Fruit fly (Drosophila melanogaster) whole organism, embryonic: ENCODE data around the gene Myo95E.

Experiments
- Antp ChIP-seq: fragments of 200-800 bp; sonication (Bioruptor generic); optimal IDR thresholded peaks from 3 replicates; lab custom pipeline; 2016; ENCODE audit warnings: missing biosample characterization, missing genetic modification characterization
- Blimp-1 ChIP-seq: fragments of 200-800 bp; sonication (Bioruptor generic); optimal IDR thresholded peaks from 3 replicates; lab custom pipeline; 2018; ENCODE audit warnings: missing biosample characterization, missing genetic modification characterization, mild to moderate bottlenecking, moderate library complexity, missing genetic modification reagents
- Bteb2 ChIP-seq: fragments of 200-800 bp; sonication (Bioruptor generic); optimal IDR thresholded peaks from 2 replicates; lab custom pipeline; 2016; ENCODE audit warnings: missing biosample characterization, missing genetic modification characterization
- CG11723 ChIP-seq: fragments of 200-800 bp; sonication (Bioruptor generic); optimal IDR thresholded peaks from 2 replicates; lab custom pipeline; 2017; ENCODE audit warnings: missing biosample characterization, mild to moderate bottlenecking, missing genetic modification characterization
- CG13123 ChIP-seq: fragments of 200-800 bp; sonication (Bioruptor generic); optimal IDR thresholded peaks from 2 replicates; lab custom pipeline; 2016; ENCODE audit warnings: missing biosample characterization, missing genetic modification characterization
- CG13624 ChIP-seq: fragments of 200-800 bp; sonication (Bioruptor generic); optimal IDR thresholded peaks from 2 replicates; lab custom pipeline; 2016; ENCODE audit warnings: missing biosample characterization, missing genetic modification characterization
- CG14050 ChIP-seq: fragments of 200-800 bp; sonication (Bioruptor generic); IDR thresholded peaks from 3 replicates; pipeline ENCODE4 v1.3.6; 2022; ENCODE audit warnings: missing biosample characterization, missing genetic modification characterization
- CG1792 ChIP-seq: fragments of 200-800 bp; sonication (Bioruptor generic); optimal IDR thresholded peaks from 2 replicates; lab custom pipeline; 2016; ENCODE audit warnings: missing biosample characterization, missing genetic modification characterization
- CG1832 ChIP-seq: fragments of 200-800 bp; sonication (Bioruptor generic); optimal IDR thresholded peaks from 2 replicates; lab custom pipeline; 2017; ENCODE audit warnings: missing biosample characterization, mild to moderate bottlenecking, missing genetic modification characterization, inconsistent platforms
- CG18476 ChIP-seq: fragments of 200-800 bp; sonication (Bioruptor generic); optimal IDR thresholded peaks from 2 replicates; lab custom pipeline; 2016; ENCODE audit warnings: missing biosample characterization, mild to moderate bottlenecking, missing genetic modification characterization
- CG32532 ChIP-seq: fragments of 200-800 bp; sonication (Bioruptor generic); IDR thresholded peaks from 2 replicates; pipeline ENCODE4 v1.3.6; 2022; ENCODE audit warnings: missing biosample characterization, missing genetic modification characterization
- CG34224 ChIP-seq: fragments of 200-800 bp; sonication (Bioruptor generic); IDR thresholded peaks from 3 replicates; pipeline ENCODE4 v1.3.6; 2022; ENCODE audit warnings: missing biosample characterization, missing genetic modification characterization; ENCODE audit not compliant: partially characterized antibody
- CG6175 ChIP-seq: fragments of 200-800 bp; sonication (Bioruptor generic); IDR thresholded peaks from 3 replicates; pipeline ENCODE4 v1.3.6; 2022; ENCODE audit warnings: missing biosample characterization, missing genetic modification characterization
- CG8765 ChIP-seq: fragments of 200-800 bp; sonication (Bioruptor generic); IDR thresholded peaks from 2 replicates; pipeline ENCODE4 v1.3.6; 2022; ENCODE audit warnings: missing biosample characterization, missing genetic modification characterization
- CG9817 ChIP-seq: fragments of 200-800 bp; sonication (Bioruptor generic); optimal IDR thresholded peaks from 2 replicates; lab custom pipeline; 2018; ENCODE audit warnings: missing biosample characterization, mild to moderate bottlenecking, missing genetic modification characterization, moderate library complexity
- CG9876 ChIP-seq: fragments of 200-800 bp; sonication (Bioruptor generic); optimal IDR thresholded peaks from 2 replicates; lab custom pipeline; 2016; ENCODE audit warnings: missing biosample characterization, missing genetic modification characterization
- CoRest ChIP-seq: fragments of 200-800 bp; sonication (Bioruptor generic); optimal IDR thresholded peaks from 3 replicates; lab custom pipeline; 2018; ENCODE audit warnings: missing biosample characterization, mild to moderate bottlenecking, missing genetic modification characterization, moderate library complexity
- E2f2 ChIP-seq: fragments of 200-800 bp; sonication (Bioruptor generic); IDR thresholded peaks from 2 replicates; pipeline ENCODE4 v1.3.6; 2022; ENCODE audit warnings: missing biosample characterization, missing genetic modification characterization
- ERR ChIP-seq: fragments of 200-800 bp; sonication (Bioruptor generic); optimal IDR thresholded peaks from 2 replicates; lab custom pipeline; 2016; ENCODE audit warnings: missing biosample characterization, missing genetic modification characterization
- Ets65A ChIP-seq: fragments of 200-800 bp; sonication (Bioruptor generic); peaks from one replicate; lab custom pipeline; 2016; ENCODE audit warnings: missing biosample characterization, missing genetic modification characterization
- HLH4C ChIP-seq: fragments of 200-800 bp; sonication (Bioruptor generic); IDR thresholded peaks from 3 replicates; pipeline ENCODE4 v1.3.6; 2022; ENCODE audit warnings: missing biosample characterization, missing genetic modification characterization; ENCODE audit not compliant: partially characterized antibody
- HmgZ ChIP-seq: fragments of 200-800 bp; sonication (Bioruptor generic); optimal IDR thresholded peaks from 2 replicates; lab custom pipeline; 2018; ENCODE audit warnings: missing biosample characterization, mild to moderate bottlenecking, missing genetic modification characterization
- Max ChIP-seq: fragments of 200-800 bp; sonication (Bioruptor generic); optimal IDR thresholded peaks from 2 replicates; lab custom pipeline; 2016; ENCODE audit warnings: missing biosample characterization, mild to moderate bottlenecking, missing genetic modification characterization
- Nf-YB ChIP-seq: fragments of 200-800 bp; sonication (Bioruptor generic); optimal IDR thresholded peaks from 3 replicates; lab custom pipeline; 2019; ENCODE audit warnings: missing biosample characterization, mild to moderate bottlenecking, missing genetic modification characterization, moderate library complexity
- Spps ChIP-seq: fragments of 200-800 bp; sonication (Bioruptor generic); optimal IDR thresholded peaks from 2 replicates; lab custom pipeline; 2018; ENCODE audit warnings: missing biosample characterization, mild to moderate bottlenecking, missing genetic modification characterization
- Xbp1 ChIP-seq: fragments of 200-800 bp; sonication (Bioruptor generic); optimal IDR thresholded peaks from 3 replicates; lab custom pipeline; 2016; ENCODE audit warnings: missing biosample characterization, mild to moderate bottlenecking, missing genetic modification characterization
- Xrp1 ChIP-seq: fragments of 200-800 bp; sonication (Bioruptor generic); IDR thresholded peaks from 2 replicates; pipeline ENCODE4 v1.3.6; 2022; ENCODE audit warnings: missing biosample characterization, missing genetic modification characterization
- ab ChIP-seq: fragments of 200-800 bp; sonication (Bioruptor generic); optimal IDR thresholded peaks from 2 replicates; lab custom pipeline; 2016; ENCODE audit warnings: missing biosample characterization, missing genetic modification characterization
- al ChIP-seq: fragments of 200-800 bp; sonication (Bioruptor generic); IDR thresholded peaks from 2 replicates; pipeline ENCODE4 v1.3.6; 2022; ENCODE audit warnings: missing biosample characterization, missing genetic modification characterization
- ap ChIP-seq: fragments of 200-800 bp; sonication (Bioruptor generic); IDR thresholded peaks from 2 replicates; pipeline ENCODE4 v1.3.6; 2022; ENCODE audit warnings: missing biosample characterization, missing genetic modification characterization
- caup ChIP-seq: fragments of 200-800 bp; sonication (Bioruptor generic); optimal IDR thresholded peaks from 3 replicates; lab custom pipeline; 2017; ENCODE audit warnings: missing biosample characterization, mild to moderate bottlenecking, missing genetic modification characterization, moderate library complexity; ENCODE audit not compliant: severe bottlenecking
- croc ChIP-seq: fragments of 200-800 bp; sonication (Bioruptor generic); conservative IDR thresholded peaks from 3 replicates; pipeline ENCODE4 v1.3.6; 2022; ENCODE audit warnings: missing biosample characterization, missing genetic modification characterization
- dmrt11E ChIP-seq: fragments of 200-800 bp; sonication (Bioruptor generic); optimal IDR thresholded peaks from 3 replicates; lab custom pipeline; 2018; ENCODE audit warnings: missing biosample characterization, mild to moderate bottlenecking, missing genetic modification characterization, moderate library complexity
- dpn ChIP-seq, 2 experiments: fragments of 200-800 bp; sonication (Bioruptor generic); optimal IDR thresholded peaks; 3 replicates each; lab custom pipeline; 2016; ENCODE audit warnings: missing biosample characterization in 2 of 2, missing genetic modification characterization in 2 of 2
- dysf ChIP-seq: fragments of 200-800 bp; sonication (Bioruptor generic); IDR thresholded peaks from 3 replicates; pipeline ENCODE4 v1.3.6; 2022; ENCODE audit warnings: missing biosample characterization, missing genetic modification characterization
- gfzf ChIP-seq: fragments of 200-800 bp; sonication (Bioruptor generic); optimal IDR thresholded peaks from 2 replicates; lab custom pipeline; 2016; ENCODE audit warnings: missing biosample characterization, mild to moderate bottlenecking, missing genetic modification characterization, moderate library complexity
- gro ChIP-seq: fragments of 200-800 bp; sonication (Bioruptor generic); optimal IDR thresholded peaks from 2 replicates; lab custom pipeline; 2016; ENCODE audit warnings: missing biosample characterization, missing genetic modification characterization
- kah ChIP-seq: fragments of 200-800 bp; sonication (Bioruptor generic); optimal IDR thresholded peaks from 2 replicates; lab custom pipeline; 2018; ENCODE audit warnings: missing biosample characterization, mild to moderate bottlenecking, missing genetic modification characterization
- lab ChIP-seq: fragments of 200-800 bp; sonication (Bioruptor generic); optimal IDR thresholded peaks from 3 replicates; lab custom pipeline; 2017; ENCODE audit warnings: missing biosample characterization, missing genetic modification characterization, mild to moderate bottlenecking, moderate library complexity, missing genetic modification reagents
- lbe ChIP-seq: fragments of 200-800 bp; sonication (Bioruptor generic); optimal IDR thresholded peaks from 2 replicates; lab custom pipeline; 2016; ENCODE audit warnings: missing biosample characterization, mild to moderate bottlenecking, missing genetic modification characterization
- pan ChIP-seq, 4 experiments: fragments of >200 bp in 3 of 4; fragments of 200-800 bp in 1 of 4; sonication (Bioruptor generic) in 1 of 4; optimal IDR thresholded peaks in 3 of 4; IDR thresholded peaks in 1 of 4; 2 replicates each; pipeline versions ENCODE4 v1.3.6 to Lab custom; 2017 to 2022; ENCODE audit warnings: missing biosample characterization in 2 of 4, missing genetic modification characterization in 2 of 4, mixed read lengths in 1 of 4
- pita ChIP-seq: fragments of 200-800 bp; sonication (Bioruptor generic); optimal IDR thresholded peaks from 2 replicates; lab custom pipeline; 2017; ENCODE audit warnings: missing biosample characterization, mild to moderate bottlenecking, missing genetic modification characterization
- pzg ChIP-seq: fragments of 200-800 bp; sonication (Bioruptor generic); optimal IDR thresholded peaks from 3 replicates; lab custom pipeline; 2018; ENCODE audit warnings: missing biosample characterization, mild to moderate bottlenecking, missing genetic modification characterization, moderate library complexity
- salm ChIP-seq: fragments of 200-800 bp; sonication (Bioruptor generic); optimal IDR thresholded peaks from 2 replicates; lab custom pipeline; 2018; ENCODE audit warnings: missing biosample characterization, mild to moderate bottlenecking, missing genetic modification characterization
- slp2 ChIP-seq: fragments of 200-800 bp; sonication (Bioruptor generic); optimal IDR thresholded peaks from 2 replicates; lab custom pipeline; 2016; ENCODE audit warnings: missing biosample characterization, missing genetic modification characterization
- sob ChIP-seq: fragments of 200-800 bp; sonication (Bioruptor generic); IDR thresholded peaks from 2 replicates; pipeline ENCODE4 v1.3.6; 2022; ENCODE audit warnings: missing biosample characterization, missing genetic modification characterization
- stc ChIP-seq: fragments of 200-800 bp; sonication (Bioruptor generic); IDR thresholded peaks from 2 replicates; pipeline ENCODE4 v1.3.6; 2022; ENCODE audit warnings: missing biosample characterization, missing genetic modification characterization
- trh ChIP-seq: fragments of 200-800 bp; sonication (Bioruptor generic); optimal IDR thresholded peaks from 2 replicates; lab custom pipeline; 2016; ENCODE audit warnings: missing biosample characterization, missing genetic modification characterization
- wor ChIP-seq: fragments of 200-800 bp; sonication (Bioruptor generic); IDR thresholded peaks from 2 replicates; pipeline ENCODE4 v1.3.6; 2022; ENCODE audit warnings: missing biosample characterization, missing genetic modification characterization

Myo95E gene

dm6 chr3R:24141013-24141592 lies 20.2 kb downstream of the Myo95E start, which contains the start of gene Kal1 (continued):
- TF ChIP-seq pita (GFP tag; lab: Kevin White, UChicago) (no peak), CG9876 (GFP tag; lab: Kevin White, UChicago) (no peak), CG1792 (GFP tag; lab: Kevin White, UChicago) (no peak), Xrp1 (GFP tag; lab: Robert Waterston, UW) (peak; percentile 97), al (peak; percentile 54; the same call in 1 of the 2 replicates), CG13123 (peak; percentile 72), trh (peak; percentile 52), kah (peak; percentile 90), CG11723 (GFP tag; lab: Kevin White, UChicago) (peak; percentile 91), Antp (GFP tag; lab: Kevin White, UChicago) (no peak), gfzf (GFP tag; lab: Kevin White, UChicago) (no peak), CG32532 (GFP tag; lab: Robert Waterston, UW) (peak; percentile 87), CG14050 (GFP tag; lab: Robert Waterston, UW) (peak; percentile 91), dpn (GFP tag; optimal IDR thresholded peaks at IDR 0.05; lab: Kevin White, UChicago) (peak in 1 of 2 experiments; percentile 86), ap (GFP tag; lab: Robert Waterston, UW) (peak; percentile 89), lab (peak; percentile 96), Max (GFP tag; lab: Kevin White, UChicago) (peak; percentile 74), Xbp1 (peak; percentile 86), gro (GFP tag; lab: Kevin White, UChicago) (no peak), CG6175 (GFP tag; lab: Robert Waterston, UW) (peak; percentile 58; the same call in 2 of the 3 replicates), Spps (tag; lab: Kevin White, UChicago) (peak; percentile 94), Ets65A (GFP tag; lab: Kevin White, UChicago) (peak; percentile 85), CG18476 (GFP tag; lab: Kevin White, UChicago) (peak; percentile 65), HLH4C (GFP tag; lab: Robert Waterston, UW) (peak; percentile 39; the same call in 1 of the 3 replicates), E2f2 (GFP tag; lab: Robert Waterston, UW) (peak; percentile 78), CG9817 (tag; lab: Kevin White, UChicago) (peak; percentile 66), salm (tag; lab: Kevin White, UChicago) (peak; percentile 94), ERR (GFP tag; lab: Kevin White, UChicago) (no peak), dysf (GFP tag; lab: Robert Waterston, UW) (peak; percentile 92), CG1832 (GFP tag; lab: Kevin White, UChicago) (peak; percentile 9), Nf-YB (GFP tag; lab: Kevin White, UChicago) (peak; percentile 82), CoRest (peak; percentile 90), croc (peak; percentile 90), pzg (no peak), lbe (peak; percentile 96), CG34224 (no peak), Bteb2 (GFP tag; lab: Kevin White, UChicago) (no peak), wor (GFP tag; lab: Robert Waterston, UW) (peak; percentile 93), dmrt11E (tag; lab: Kevin White, UChicago) (peak; percentile 93), Blimp-1 (GFP tag; lab: Kevin White, UChicago) (peak; percentile 96), HmgZ (tag; lab: Kevin White, UChicago) (peak; percentile 81), pan (optimal IDR thresholded peaks at IDR 0.05; lab: Kevin White, UChicago) (no peak), pan (GFP tag; optimal IDR thresholded peaks at IDR 0.05 in 1 of 2, IDR thresholded peaks at IDR 0.05 in 1 of 2) (peak in 1 of 2 experiments; percentile 94), CG13624 (GFP tag; lab: Kevin White, UChicago) (no peak), ab (GFP tag; lab: Kevin White, UChicago) (no peak), sob (GFP tag; lab: Robert Waterston, UW) (peak; percentile 90), stc (GFP tag; lab: Robert Waterston, UW) (peak; percentile 95), CG8765 (GFP tag; lab: Robert Waterston, UW) (0 out of 2 replicates have a peak, but pooled peaks have one; percentile 34), caup (GFP tag; lab: Kevin White, UChicago) (peak; percentile 81), slp2 (GFP tag; lab: Kevin White, UChicago) (no peak)
